Fruit fly (Drosophila melanogaster) whole organism, embryonic: Measurements from ENCODE around the gene CG9760.

Experiments used
- Aef1 ChIP-seq: fragments of 200-800 bp; sonication (Bioruptor generic); IDR thresholded peaks from 3 replicates; pipeline ENCODE4 v1.3.6; 2022; ENCODE audit warnings: missing biosample characterization, missing genetic modification characterization
- Atf6 ChIP-seq: fragments of 200-800 bp; sonication (Bioruptor generic); IDR thresholded peaks from 2 replicates; pipeline ENCODE4 v1.3.6; 2022; ENCODE audit warnings: missing biosample characterization, missing genetic modification characterization
- CG10462 ChIP-seq: fragments of 200-800 bp; sonication (Bioruptor generic); optimal IDR thresholded peaks from 2 replicates; lab custom pipeline; 2016; ENCODE audit warnings: missing biosample characterization, missing genetic modification characterization
- CG10565 ChIP-seq: fragments of 200-800 bp; sonication (Bioruptor generic); optimal IDR thresholded peaks from 3 replicates; lab custom pipeline; 2016; ENCODE audit warnings: missing biosample characterization, mild to moderate bottlenecking, missing genetic modification characterization
- CG10654 ChIP-seq: fragments of 200-800 bp; sonication (Bioruptor generic); optimal IDR thresholded peaks from 2 replicates; lab custom pipeline; 2016; ENCODE audit warnings: missing biosample characterization, missing genetic modification characterization
- CG11560 ChIP-seq: fragments of 200-800 bp; sonication (Bioruptor generic); IDR thresholded peaks from 3 replicates; pipeline ENCODE4 v1.3.6; 2022; ENCODE audit warnings: missing biosample characterization, missing genetic modification characterization
- CG13624 ChIP-seq: fragments of 200-800 bp; sonication (Bioruptor generic); optimal IDR thresholded peaks from 2 replicates; lab custom pipeline; 2016; ENCODE audit warnings: missing biosample characterization, missing genetic modification characterization
- CG13775 ChIP-seq: fragments of 200-800 bp; sonication (Bioruptor generic); optimal IDR thresholded peaks from 3 replicates; lab custom pipeline; 2017; ENCODE audit warnings: missing biosample characterization, mild to moderate bottlenecking, missing genetic modification characterization
- CG14050 ChIP-seq: fragments of 200-800 bp; sonication (Bioruptor generic); IDR thresholded peaks from 3 replicates; pipeline ENCODE4 v1.3.6; 2022; ENCODE audit warnings: missing biosample characterization, missing genetic modification characterization
- CG14860 ChIP-seq: fragments of 200-800 bp; sonication (Bioruptor generic); IDR thresholded peaks from 3 replicates; pipeline ENCODE4 v1.3.6; 2022; ENCODE audit warnings: missing biosample characterization, missing genetic modification characterization; ENCODE audit not compliant: partially characterized antibody
- CG15514 ChIP-seq: fragments of 200-800 bp; sonication (Bioruptor generic); optimal IDR thresholded peaks from 3 replicates; lab custom pipeline; 2017; ENCODE audit warnings: missing biosample characterization, missing genetic modification characterization, mild to moderate bottlenecking, moderate library complexity, missing genetic modification reagents
- CG17186 ChIP-seq: fragments of 200-800 bp; sonication (Bioruptor generic); optimal IDR thresholded peaks from 3 replicates; lab custom pipeline; 2017; ENCODE audit warnings: missing biosample characterization, missing genetic modification reagents, missing genetic modification characterization
- CG1792 ChIP-seq: fragments of 200-800 bp; sonication (Bioruptor generic); optimal IDR thresholded peaks from 2 replicates; lab custom pipeline; 2016; ENCODE audit warnings: missing biosample characterization, missing genetic modification characterization
- CG18599 ChIP-seq: fragments of 200-800 bp; sonication (Bioruptor generic); optimal IDR thresholded peaks from 3 replicates; lab custom pipeline; 2017; ENCODE audit warnings: missing biosample characterization, missing genetic modification characterization, mild to moderate bottlenecking, moderate library complexity, missing genetic modification reagents
- CG6254 ChIP-seq: fragments of 200-800 bp; sonication (Bioruptor generic); optimal IDR thresholded peaks from 3 replicates; lab custom pipeline; 2017; ENCODE audit warnings: mild to moderate bottlenecking, missing biosample characterization, missing genetic modification reagents, missing genetic modification characterization
- CG6272 ChIP-seq: fragments of 200-800 bp; sonication (Bioruptor generic); IDR thresholded peaks from 2 replicates; pipeline ENCODE4 v1.3.6; 2022; ENCODE audit warnings: missing biosample characterization, missing genetic modification characterization
- CG7357 ChIP-seq: fragments of 200-800 bp; sonication (Bioruptor generic); IDR thresholded peaks from 3 replicates; pipeline ENCODE4 v1.3.6; 2022; ENCODE audit warnings: missing biosample characterization, missing genetic modification characterization
- Doc2 ChIP-seq: fragments of 200-800 bp; sonication (Bioruptor generic); IDR thresholded peaks from 2 replicates; pipeline ENCODE4 v1.3.6; 2022; ENCODE audit warnings: missing biosample characterization, missing genetic modification characterization
- Elba2 ChIP-seq: fragments of 200-800 bp; sonication (Bioruptor generic); optimal IDR thresholded peaks from 3 replicates; lab custom pipeline; 2016; ENCODE audit warnings: missing biosample characterization, missing genetic modification characterization
- Fer1 ChIP-seq: fragments of 200-800 bp; sonication (Bioruptor generic); optimal IDR thresholded peaks from 2 replicates; lab custom pipeline; 2017; ENCODE audit warnings: missing biosample characterization, mild to moderate bottlenecking, missing genetic modification characterization
- HLH3B ChIP-seq: fragments of 200-800 bp; sonication (Bioruptor generic); IDR thresholded peaks from 2 replicates; pipeline ENCODE4 v1.3.6; 2022; ENCODE audit warnings: missing biosample characterization, missing genetic modification characterization
- HLH4C ChIP-seq: fragments of 200-800 bp; sonication (Bioruptor generic); IDR thresholded peaks from 3 replicates; pipeline ENCODE4 v1.3.6; 2022; ENCODE audit warnings: missing biosample characterization, missing genetic modification characterization; ENCODE audit not compliant: partially characterized antibody
- Kr ChIP-seq: fragments of 200-800 bp; sonication (Bioruptor generic); optimal IDR thresholded peaks from 2 replicates; lab custom pipeline; 2017; ENCODE audit warnings: missing biosample characterization, mild to moderate bottlenecking, missing genetic modification characterization
- Meics ChIP-seq: fragments of 200-800 bp; sonication (Bioruptor generic); optimal IDR thresholded peaks from 2 replicates; lab custom pipeline; 2017; ENCODE audit warnings: missing biosample characterization, mild to moderate bottlenecking, missing genetic modification characterization
- Oli ChIP-seq: fragments of 200-800 bp; sonication (Bioruptor generic); optimal IDR thresholded peaks from 2 replicates; lab custom pipeline; 2018; ENCODE audit warnings: missing biosample characterization, mild to moderate bottlenecking, missing genetic modification characterization, moderate library complexity
- Rfx ChIP-seq: fragments of 200-800 bp; sonication (Bioruptor generic); IDR thresholded peaks from 2 replicates; pipeline ENCODE4 v1.3.6; 2022; ENCODE audit warnings: missing biosample characterization, missing genetic modification characterization
- Vsx1 ChIP-seq: fragments of 200-800 bp; sonication (Bioruptor generic); optimal IDR thresholded peaks from 2 replicates; lab custom pipeline; 2017; ENCODE audit warnings: missing biosample characterization, mild to moderate bottlenecking, missing genetic modification characterization, missing genetic modification reagents
- abd-A ChIP-seq: fragments of 200-800 bp; sonication (Bioruptor generic); optimal IDR thresholded peaks from 3 replicates; lab custom pipeline; 2019; ENCODE audit warnings: missing biosample characterization, mild to moderate bottlenecking, missing genetic modification characterization, moderate library complexity
- ara ChIP-seq: fragments of 200-800 bp; sonication (Bioruptor generic); IDR thresholded peaks from 2 replicates; pipeline ENCODE4 v1.3.6; 2022; ENCODE audit warnings: missing biosample characterization, missing genetic modification characterization
- ash1 ChIP-seq: fragments of 200-800 bp; sonication (Bioruptor generic); optimal IDR thresholded peaks from 2 replicates; lab custom pipeline; 2018; ENCODE audit warnings: missing biosample characterization, mild to moderate bottlenecking, missing genetic modification characterization
- bab2 ChIP-seq: fragments of 200-800 bp; sonication (Bioruptor generic); optimal IDR thresholded peaks from 2 replicates; lab custom pipeline; 2016; ENCODE audit warnings: missing biosample characterization, missing genetic modification characterization
- cas ChIP-seq: fragments of 200-800 bp; sonication (Bioruptor generic); IDR thresholded peaks from 2 replicates; pipeline ENCODE4 v1.3.6; 2022; ENCODE audit warnings: missing biosample characterization, missing genetic modification characterization
- dm ChIP-seq: fragments of 200-800 bp; sonication (Bioruptor generic); optimal IDR thresholded peaks from 3 replicates; lab custom pipeline; 2016; ENCODE audit warnings: missing biosample characterization, missing genetic modification characterization
- fru ChIP-seq: fragments of >200 bp; optimal IDR thresholded peaks from 2 replicates; lab custom pipeline; 2017
- gcm ChIP-seq: fragments of 200-800 bp; sonication (Bioruptor generic); optimal IDR thresholded peaks from 2 replicates; lab custom pipeline; 2019; ENCODE audit warnings: missing biosample characterization, mild to moderate bottlenecking, missing genetic modification characterization, moderate library complexity
- gcm2 ChIP-seq: fragments of 200-800 bp; sonication (Bioruptor generic); optimal IDR thresholded peaks from 2 replicates; lab custom pipeline; 2016; ENCODE audit warnings: missing biosample characterization, missing genetic modification characterization
- gsb ChIP-seq: fragments of 200-800 bp; sonication (Bioruptor generic); IDR thresholded peaks from 2 replicates; pipeline ENCODE4 v1.3.6; 2022; ENCODE audit warnings: missing biosample characterization, missing genetic modification characterization
- jumu ChIP-seq: fragments of 200-800 bp; sonication (Bioruptor generic); optimal IDR thresholded peaks from 3 replicates; lab custom pipeline; 2016; ENCODE audit warnings: missing biosample characterization, missing genetic modification characterization
- klu ChIP-seq: fragments of 200-800 bp; sonication (Bioruptor generic); IDR thresholded peaks from 2 replicates; pipeline ENCODE4 v1.3.6; 2022; ENCODE audit warnings: missing biosample characterization, missing genetic modification characterization
- lola ChIP-seq, 3 experiments: fragments of >200 bp in 2 of 3; fragments of 200-800 bp in 1 of 3; sonication (Bioruptor generic) in 1 of 3; optimal IDR thresholded peaks; 2 replicates each; lab custom pipeline; 2017 to 2019; ENCODE audit warnings: missing biosample characterization in 3 of 3, missing genetic modification characterization in 3 of 3, mild to moderate bottlenecking in 1 of 3, moderate library complexity in 1 of 3
- mam ChIP-seq: fragments of 200-800 bp; sonication (Bioruptor generic); optimal IDR thresholded peaks from 3 replicates; lab custom pipeline; 2016; ENCODE audit warnings: missing biosample characterization, missing genetic modification characterization
- nau ChIP-seq: fragments of 200-800 bp; sonication (Bioruptor generic); optimal IDR thresholded peaks from 3 replicates; lab custom pipeline; 2017; ENCODE audit warnings: missing biosample characterization, mild to moderate bottlenecking, missing genetic modification characterization, missing genetic modification reagents
- pan ChIP-seq, 4 experiments: fragments of >200 bp in 3 of 4; fragments of 200-800 bp in 1 of 4; sonication (Bioruptor generic) in 1 of 4; optimal IDR thresholded peaks in 3 of 4; IDR thresholded peaks in 1 of 4; 2 replicates each; pipeline versions ENCODE4 v1.3.6 to Lab custom; 2017 to 2022; ENCODE audit warnings: missing biosample characterization in 2 of 4, missing genetic modification characterization in 2 of 4, mixed read lengths in 1 of 4
- pita ChIP-seq: fragments of 200-800 bp; sonication (Bioruptor generic); optimal IDR thresholded peaks from 2 replicates; lab custom pipeline; 2017; ENCODE audit warnings: missing biosample characterization, mild to moderate bottlenecking, missing genetic modification characterization
- rib ChIP-seq: fragments of 200-800 bp; sonication (Bioruptor generic); IDR thresholded peaks from 2 replicates; pipeline ENCODE4 v1.3.6; 2022; ENCODE audit warnings: missing biosample characterization, missing genetic modification characterization
- salm ChIP-seq: fragments of 200-800 bp; sonication (Bioruptor generic); optimal IDR thresholded peaks from 2 replicates; lab custom pipeline; 2018; ENCODE audit warnings: missing biosample characterization, mild to moderate bottlenecking, missing genetic modification characterization
- sd ChIP-seq: fragments of 200-800 bp; sonication (Bioruptor generic); optimal IDR thresholded peaks from 3 replicates; lab custom pipeline; 2018; ENCODE audit warnings: missing biosample characterization, mild to moderate bottlenecking, missing genetic modification characterization, moderate library complexity
- sqz ChIP-seq: fragments of 200-800 bp; sonication (Bioruptor generic); optimal IDR thresholded peaks from 3 replicates; lab custom pipeline; 2018; ENCODE audit warnings: missing biosample characterization, mild to moderate bottlenecking, missing genetic modification characterization
- tgo ChIP-seq: fragments of 200-800 bp; sonication (Bioruptor generic); IDR thresholded peaks from 3 replicates; pipeline ENCODE4 v1.3.6; 2022; ENCODE audit warnings: missing biosample characterization, missing genetic modification characterization
- toy ChIP-seq: fragments of 200-800 bp; sonication (Bioruptor generic); IDR thresholded peaks from 2 replicates; pipeline ENCODE4 v1.3.6; 2022; ENCODE audit warnings: missing biosample characterization, missing genetic modification characterization

Gene CG9760

dm6 chr3L:12124975-12125374 lies 38.6 kb downstream of the CG9760 start, which contains the start of gene yps (continued):
- TF ChIP-seq CG6254 (GFP tag; lab: Kevin White, UChicago): peak; percentile 90
- TF ChIP-seq CG14050 (GFP tag; lab: Robert Waterston, UW): peak; percentile 87
- TF ChIP-seq lola (GFP tag; optimal IDR thresholded peaks at IDR 0.05; lab: Kevin White, UChicago): peak in 1 of 3 experiments; percentile 61
- peak; percentile 81 for TF ChIP-seq Oli (tag; lab: Kevin White, UChicago)
- no peak for TF ChIP-seq CG10565
- peak; percentile 49; the same call in 1 of the 3 replicates for TF ChIP-seq CG11560
- peak; percentile 99 for TF ChIP-seq ash1 (GFP tag; lab: Kevin White, UChicago)
- TF ChIP-seq CG6272 (GFP tag; lab: Robert Waterston, UW): peak; percentile 58; the same call in 1 of the 2 replicates
- peak; percentile 94 for TF ChIP-seq gcm
- 0 out of 3 replicates have a peak, but pooled peaks have one; percentile 44 for TF ChIP-seq CG14860 (GFP tag; lab: Robert Waterston, UW)
- TF ChIP-seq Meics (GFP tag; lab: Kevin White, UChicago): peak; percentile 98
- peak; percentile 73 for TF ChIP-seq CG10462
- TF ChIP-seq CG17186: peak; percentile 100
- peak; percentile 98 for TF ChIP-seq Fer1 (GFP tag; lab: Kevin White, UChicago)
- TF ChIP-seq HLH3B (GFP tag; lab: Robert Waterston, UW): peak; percentile 87; the same call in 1 of the 2 replicates
- TF ChIP-seq CG13775: peak; percentile 97
- TF ChIP-seq CG10654 (GFP tag; lab: Kevin White, UChicago): peak; percentile 92
- peak; percentile 81 for TF ChIP-seq cas (GFP tag; lab: Robert Waterston, UW)
- TF ChIP-seq Elba2: no peak
- TF ChIP-seq CG13624 (GFP tag; lab: Kevin White, UChicago): peak; percentile 94
- TF ChIP-seq ara (GFP tag; lab: Robert Waterston, UW): peak; percentile 86
- TF ChIP-seq salm (tag; lab: Kevin White, UChicago): peak; percentile 86
- no peak for TF ChIP-seq nau
- TF ChIP-seq CG1792 (GFP tag; lab: Kevin White, UChicago): peak; percentile 91
- no peak for TF ChIP-seq CG7357
- no peak for TF ChIP-seq fru (lab: Kevin White, UChicago)
- peak; percentile 74 for TF ChIP-seq gsb (GFP tag; lab: Robert Waterston, UW)
- peak; percentile 97 for TF ChIP-seq Rfx (GFP tag; lab: Robert Waterston, UW)
- peak; percentile 77 for TF ChIP-seq mam
- TF ChIP-seq Atf6 (GFP tag; lab: Robert Waterston, UW): peak; percentile 90
- peak; percentile 80 for TF ChIP-seq Kr
- TF ChIP-seq toy (GFP tag; lab: Robert Waterston, UW): peak; percentile 78; the same call in 1 of the 2 replicates
- peak; percentile 96 for TF ChIP-seq CG18599
- TF ChIP-seq dm (GFP tag; lab: Kevin White, UChicago): peak; percentile 93
- no peak for TF ChIP-seq Doc2
- TF ChIP-seq sd (tag; lab: Kevin White, UChicago): peak; percentile 77
- no peak for TF ChIP-seq pita (GFP tag; lab: Kevin White, UChicago)
- no peak for TF ChIP-seq abd-A
- peak; percentile 65 for TF ChIP-seq Aef1
- TF ChIP-seq Vsx1 (GFP tag; lab: Kevin White, UChicago): peak; percentile 97
- peak; percentile 91 for TF ChIP-seq sqz (GFP tag; lab: Kevin White, UChicago)
- no peak for TF ChIP-seq pan (optimal IDR thresholded peaks at IDR 0.05; lab: Kevin White, UChicago)
- TF ChIP-seq pan (GFP tag; optimal IDR thresholded peaks at IDR 0.05 in 1 of 2, IDR thresholded peaks at IDR 0.05 in 1 of 2): peak in 1 of 2 experiments; percentile 93
- TF ChIP-seq bab2 (GFP tag; lab: Kevin White, UChicago): peak; percentile 78
- peak; percentile 96 for TF ChIP-seq CG15514 (GFP tag; lab: Kevin White, UChicago)
- TF ChIP-seq jumu (GFP tag; lab: Kevin White, UChicago): peak; percentile 70
- peak; percentile 83 for TF ChIP-seq tgo (GFP tag; lab: Robert Waterston, UW)
- TF ChIP-seq gcm2 (GFP tag; lab: Kevin White, UChicago): peak; percentile 72
- TF ChIP-seq rib (GFP tag; lab: Robert Waterston, UW): peak; percentile 66; the same call in 1 of the 2 replicates
- TF ChIP-seq klu (GFP tag; lab: Robert Waterston, UW): no peak; the same call in 1 of the 2 replicates
- TF ChIP-seq HLH4C (GFP tag; lab: Robert Waterston, UW): peak; percentile 76
